Fruit fly (Drosophila melanogaster): Measurements from ENCODE around the gene CG7560.

The CG7560 gene

DNA sequence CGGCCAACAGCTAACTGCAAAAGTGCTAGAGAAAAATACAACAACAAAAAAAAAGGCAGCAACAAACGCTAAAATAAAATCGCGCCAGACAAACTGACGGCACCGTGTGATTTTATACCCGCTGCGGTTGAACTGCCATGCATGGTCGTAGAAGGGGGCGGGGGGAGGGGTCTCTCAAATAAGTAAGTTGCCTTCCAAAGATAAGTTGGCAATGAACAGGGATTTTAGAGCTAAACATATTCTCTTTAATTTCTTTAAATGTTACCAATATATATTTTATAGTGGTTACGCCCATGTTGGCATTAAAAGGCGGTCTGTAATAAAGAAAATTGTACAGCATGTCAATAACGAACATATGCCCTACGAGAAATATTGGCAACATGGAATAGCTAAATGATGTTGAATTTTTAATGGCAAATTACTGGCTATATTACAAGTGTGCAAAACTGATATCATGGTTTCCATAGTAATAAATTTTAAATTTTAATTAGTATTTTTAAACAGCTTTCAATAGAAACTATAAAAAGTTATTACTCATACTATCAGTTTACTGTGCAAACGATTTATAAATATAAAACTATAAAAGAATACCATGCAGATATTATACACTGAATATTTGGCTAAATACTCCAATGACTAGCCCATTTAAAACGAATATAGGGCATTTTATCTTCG is 6.4 kb downstream of the CG7560 start (continued):
- TF ChIP-seq mam (GFP tag; optimal IDR thresholded peaks at IDR 0.05): peak; percentile 77
- peak; percentile 75 for TF ChIP-seq HLH3B (GFP tag; IDR thresholded peaks at IDR 0.05)
- TF ChIP-seq bab2 (GFP tag; optimal IDR thresholded peaks at IDR 0.05): peak; percentile 39
- no peak for TF ChIP-seq MESR4 (GFP tag; optimal IDR thresholded peaks at IDR 0.05)
- peak; percentile 48 for TF ChIP-seq cwo (GFP tag; optimal IDR thresholded peaks at IDR 0.05)
- TF ChIP-seq CG10147 (GFP tag; optimal IDR thresholded peaks at IDR 0.05): no peak
- no peak for TF ChIP-seq CG13287 (GFP tag; IDR thresholded peaks at IDR 0.05; ENCODE audit: partially characterized antibody)
- peak; percentile 84 for TF ChIP-seq H2.0 (GFP tag; IDR thresholded peaks at IDR 0.05)
- TF ChIP-seq Fer3 (tag; optimal IDR thresholded peaks at IDR 0.05): peak; percentile 66
- TF ChIP-seq Awh (GFP tag; IDR thresholded peaks at IDR 0.05): 0 out of 2 replicates have a peak, but pooled peaks have one; percentile 31
- no peak for TF ChIP-seq bbx (GFP tag; IDR thresholded peaks at IDR 0.05; ENCODE audit: partially characterized antibody)
- TF ChIP-seq kay (GFP tag; optimal IDR thresholded peaks at IDR 0.05): peak; percentile 12
- peak; percentile 87 for TF ChIP-seq tgo (GFP tag; IDR thresholded peaks at IDR 0.05)
- TF ChIP-seq Ets65A (GFP tag): peak; percentile 93
- TF ChIP-seq Trl (optimal IDR thresholded peaks at IDR 0.05): no peak
- peak; percentile 58 for TF ChIP-seq Trl (GFP tag; optimal IDR thresholded peaks at IDR 0.05)
- peak; percentile 71 for TF ChIP-seq CG2889 (GFP tag; IDR thresholded peaks at IDR 0.05)
- peak; percentile 37 for TF ChIP-seq wek (GFP tag; optimal IDR thresholded peaks at IDR 0.05)
- peak; percentile 69 for TF ChIP-seq danr (GFP tag; IDR thresholded peaks at IDR 0.05)
- TF ChIP-seq chif (GFP tag; optimal IDR thresholded peaks at IDR 0.05): peak; percentile 60 to 71
- TF ChIP-seq wor (GFP tag; IDR thresholded peaks at IDR 0.05): peak; percentile 69
- peak; percentile 70; the same call in 1 of the 3 replicates for TF ChIP-seq ase (GFP tag; IDR thresholded peaks at IDR 0.05)
- TF ChIP-seq Lim3 (GFP tag; IDR thresholded peaks at IDR 0.05): peak; percentile 78; the same call in 1 of the 2 replicates
- TF ChIP-seq CG12942 (GFP tag; optimal IDR thresholded peaks at IDR 0.05): peak; percentile 73
- peak; percentile 27; the same call in 1 of the 3 replicates for TF ChIP-seq CG11093 (GFP tag; IDR thresholded peaks at IDR 0.05)
- TF ChIP-seq lov (optimal IDR thresholded peaks at IDR 0.05): no peak
- TF ChIP-seq lov (GFP tag; IDR thresholded peaks at IDR 0.05): no peak
- TF ChIP-seq CG16815 (GFP tag; optimal IDR thresholded peaks at IDR 0.05): peak; percentile 64
- peak; percentile 68 for TF ChIP-seq Abd-B (GFP tag; optimal IDR thresholded peaks at IDR 0.05)
- no peak for TF ChIP-seq pfk (GFP tag; optimal IDR thresholded peaks at IDR 0.05)
- TF ChIP-seq MTF-1 (GFP tag; optimal IDR thresholded peaks at IDR 0.05; ENCODE audit: borderline replicate concordance): peak; percentile 2
- peak; percentile 54; the same call in 1 of the 2 replicates for TF ChIP-seq Rx (GFP tag; IDR thresholded peaks at IDR 0.05)
- TF ChIP-seq unc-4 (GFP tag; IDR thresholded peaks at IDR 0.05; ENCODE audit: partially characterized antibody): no peak
- TF ChIP-seq ERR (GFP tag; optimal IDR thresholded peaks at IDR 0.05): peak; percentile 42
- TF ChIP-seq CG7372 (GFP tag; IDR thresholded peaks at IDR 0.05): peak; percentile 47; the same call in 1 of the 2 replicates
- TF ChIP-seq Hr39 (optimal IDR thresholded peaks at IDR 0.05): no peak
- peak; percentile 61; the same call in 2 of the 3 replicates for TF ChIP-seq CG7357 (GFP tag; IDR thresholded peaks at IDR 0.05)
- TF ChIP-seq ken (GFP tag; IDR thresholded peaks at IDR 0.05): peak; percentile 74; the same call in 1 of the 3 replicates
- peak; percentile 49 for TF ChIP-seq shn (GFP tag; optimal IDR thresholded peaks at IDR 0.05)
- no peak for TF ChIP-seq Deaf1 (tag; optimal IDR thresholded peaks at IDR 0.05)
- no peak for TF ChIP-seq CG6791 (GFP tag; IDR thresholded peaks at IDR 0.05; ENCODE audit: partially characterized antibody)
- peak; percentile 80 for TF ChIP-seq CoRest (tag; optimal IDR thresholded peaks at IDR 0.05)
- no peak for TF ChIP-seq usp (GFP tag; optimal IDR thresholded peaks at IDR 0.05)
- TF ChIP-seq Lpt (GFP tag; optimal IDR thresholded peaks at IDR 0.05): no peak
- TF ChIP-seq CG10209 (GFP tag; optimal IDR thresholded peaks at IDR 0.05): peak; percentile 78
- peak; percentile 81 for TF ChIP-seq CG7839 (tag; optimal IDR thresholded peaks at IDR 0.05)
- peak; percentile 53 for TF ChIP-seq ssp (GFP tag; IDR thresholded peaks at IDR 0.05)
- TF ChIP-seq gcm (GFP tag; optimal IDR thresholded peaks at IDR 0.05): peak; percentile 53
- peak; percentile 73 for TF ChIP-seq zfh2 (GFP tag; optimal IDR thresholded peaks at IDR 0.05)
- peak; percentile 53 for TF ChIP-seq onecut (GFP tag; IDR thresholded peaks at IDR 0.05)
- peak; percentile 71 for TF ChIP-seq Hsf (GFP tag; optimal IDR thresholded peaks at IDR 0.05)
